Worm (Caenorhabditis elegans): ENCODE data around the gene tag-342.

DNA sequence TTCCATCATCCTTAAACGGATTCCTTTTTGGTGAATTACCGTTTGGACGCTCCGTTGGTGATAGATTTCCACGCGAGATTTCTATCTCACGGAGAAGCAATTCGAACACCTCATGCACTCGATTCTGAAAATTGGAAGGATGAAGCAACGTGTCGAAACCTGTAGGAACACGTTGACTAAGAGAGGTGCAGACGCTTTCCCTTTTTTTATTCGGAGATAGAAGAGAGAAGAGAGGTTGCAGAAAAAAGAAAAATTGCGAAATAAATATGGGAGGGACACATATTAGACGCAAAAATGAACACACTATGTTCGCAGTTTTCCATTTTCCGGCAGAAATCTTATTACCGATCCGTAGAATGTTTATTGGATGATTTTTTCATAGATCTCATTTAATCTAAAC is 13.2 kb upstream of the tag-342 start:
- TF ChIP-seq W03F9.2 (tag; optimal IDR thresholded peaks at IDR 0.05) (no peak), him-1 (tag; optimal IDR thresholded peaks at IDR 0.05) (no peak)
